Worm (Caenorhabditis elegans) whole organism, L1 larva: ENCODE measurements around the gene lec-2.

ENCODE experiments used
- C16A3.4 ChIP-seq: fragments of 150-350 bp; optimal IDR thresholded peaks from 2 replicates; lab custom pipeline; 2014; ENCODE audit warnings: missing biosample characterization, missing genetic modification characterization
- C34B4.2 ChIP-seq: sonication (generic microtip); optimal IDR thresholded peaks from 2 replicates; lab custom pipeline; 2017; ENCODE audit warnings: mild to moderate bottlenecking, missing genetic modification characterization, missing compliant biosample characterization
- Y116A8C.19 ChIP-seq: sonication (generic microtip); optimal IDR thresholded peaks from 2 replicates; lab custom pipeline; 2016; ENCODE audit warnings: missing compliant biosample characterization, missing genetic modification characterization, borderline replicate concordance
- alr-1 ChIP-seq: fragments of 200-800 bp; sonication (Bioruptor generic); optimal IDR thresholded peaks from 2 replicates; lab custom pipeline; 2018; ENCODE audit warnings: borderline replicate concordance, mild to moderate bottlenecking, missing genetic modification characterization, missing compliant biosample characterization
- aly-2 ChIP-seq: fragments of 150-350 bp; optimal IDR thresholded peaks from 2 replicates; lab custom pipeline; 2014; ENCODE audit warnings: missing biosample characterization, missing genetic modification characterization
- ceh-63 ChIP-seq: fragments of 200-800 bp; sonication (Bioruptor generic); optimal IDR thresholded peaks from 2 replicates; lab custom pipeline; 2018; ENCODE audit warnings: mild to moderate bottlenecking, missing genetic modification characterization, missing compliant biosample characterization
- ceh-82 ChIP-seq, 3 experiments: fragments of 150-350 bp in 1 of 3; sonication (generic microtip) in 2 of 3; optimal IDR thresholded peaks; 2 replicates each; lab custom pipeline; 2014 to 2017; ENCODE audit warnings: missing biosample characterization in 3 of 3, missing genetic modification characterization in 3 of 3
- ceh-88 ChIP-seq: fragments of 200-800 bp; sonication (Bioruptor generic); IDR thresholded peaks from 2 replicates; pipeline ENCODE4 v1.3.6; 2022; ENCODE audit warnings: missing genetic modification characterization, missing compliant biosample characterization
- efl-1 ChIP-seq, 4 experiments: fragments of 150-350 bp; optimal IDR thresholded peaks in 3 of 4; peaks in 1 of 4; 1 replicate in 1 of 4; 2 replicates in 3 of 4; lab custom pipeline; 2014; ENCODE audit warnings: missing biosample characterization in 2 of 4, missing genetic modification characterization in 2 of 4, missing genetic modification reagents in 2 of 4
- efl-3 ChIP-seq: fragments of 200-800 bp; sonication (Bioruptor generic); optimal IDR thresholded peaks from 2 replicates; lab custom pipeline; 2018; ENCODE audit warnings: mild to moderate bottlenecking, missing genetic modification characterization, missing compliant biosample characterization
- egl-13 ChIP-seq: sonication (generic microtip); optimal IDR thresholded peaks from 2 replicates; lab custom pipeline; 2016; ENCODE audit warnings: missing genotype, missing genetic modification reagents, missing genetic modification characterization, missing compliant biosample characterization
- egl-27 ChIP-seq, 2 experiments: fragments of 150-350 bp in 1 of 2; sonication (generic microtip); optimal IDR thresholded peaks; 3 replicates each; lab custom pipeline; 2017 to 2018; ENCODE audit warnings: missing biosample characterization in 2 of 2, missing genetic modification characterization in 2 of 2, missing genetic modification reagents in 2 of 2
- ets-5 ChIP-seq: fragments of 200-800 bp; sonication (Bioruptor generic); IDR thresholded peaks from 2 replicates; pipeline ENCODE4 v1.3.6; 2022; ENCODE audit warnings: missing genetic modification characterization, missing compliant biosample characterization
- fkh-8 ChIP-seq: sonication (generic microtip); optimal IDR thresholded peaks from 2 replicates; lab custom pipeline; 2016; ENCODE audit warnings: mild to moderate bottlenecking, missing genetic modification characterization, missing compliant biosample characterization
- hlh-4 ChIP-seq: sonication (generic microtip); optimal IDR thresholded peaks from 2 replicates; lab custom pipeline; 2016; ENCODE audit warnings: mild to moderate bottlenecking, missing genetic modification characterization, missing compliant biosample characterization
- hpl-2 ChIP-seq: fragments of 150-350 bp; optimal IDR thresholded peaks from 2 replicates; lab custom pipeline; 2014; ENCODE audit warnings: missing biosample characterization, missing genetic modification reagents, missing genetic modification characterization
- irx-1 ChIP-seq: sonication (generic microtip); optimal IDR thresholded peaks from 2 replicates; lab custom pipeline; 2016; ENCODE audit warnings: missing genetic modification characterization, missing compliant biosample characterization
- jun-1 ChIP-seq: fragments of 150-350 bp; optimal IDR thresholded peaks from 2 replicates; lab custom pipeline; 2014; ENCODE audit warnings: missing biosample characterization, missing genetic modification reagents, missing genetic modification characterization
- lin-13 ChIP-seq: fragments of 150-350 bp; optimal IDR thresholded peaks from 2 replicates; lab custom pipeline; 2014; ENCODE audit warnings: missing biosample characterization, missing genetic modification reagents, missing genetic modification characterization
- lin-14 ChIP-seq: fragments of 200-800 bp; sonication (Bioruptor generic); optimal IDR thresholded peaks from 2 replicates; lab custom pipeline; 2018; ENCODE audit warnings: mild to moderate bottlenecking, missing genetic modification characterization, moderate library complexity, missing compliant biosample characterization
- lin-15B ChIP-seq: fragments of 150-350 bp; sonication (generic microtip); optimal IDR thresholded peaks from 3 replicates; lab custom pipeline; 2014; ENCODE audit warnings: missing biosample characterization, missing genetic modification characterization
- lin-35 ChIP-seq, 2 experiments: fragments of 150-350 bp; optimal IDR thresholded peaks; 2 replicates each; lab custom pipeline; 2014; ENCODE audit warnings: missing biosample characterization in 2 of 2, missing genetic modification characterization in 2 of 2, missing genetic modification reagents in 2 of 2
- lin-39 ChIP-seq: fragments of 150-350 bp; optimal IDR thresholded peaks from 2 replicates; lab custom pipeline; 2014; ENCODE audit warnings: missing biosample characterization, missing genetic modification reagents, missing genetic modification characterization
- mef-2 ChIP-seq: fragments of 150-350 bp; optimal IDR thresholded peaks from 2 replicates; lab custom pipeline; 2014; ENCODE audit warnings: missing biosample characterization, missing genetic modification characterization
- mep-1 ChIP-seq: fragments of 150-350 bp; optimal IDR thresholded peaks from 2 replicates; lab custom pipeline; 2014; ENCODE audit warnings: missing biosample characterization, missing genetic modification characterization
- nhr-12 ChIP-seq: sonication (generic microtip); optimal IDR thresholded peaks from 2 replicates; lab custom pipeline; 2017; ENCODE audit warnings: missing biosample characterization, missing genetic modification characterization
- nhr-19 ChIP-seq: fragments of 200-800 bp; sonication (Bioruptor generic); conservative IDR thresholded peaks from 2 replicates; pipeline ENCODE4 v1.3.6; 2022; ENCODE audit warnings: missing genetic modification characterization, missing compliant biosample characterization
- nhr-47 ChIP-seq: sonication (generic microtip); optimal IDR thresholded peaks from 2 replicates; lab custom pipeline; 2016; ENCODE audit warnings: mild to moderate bottlenecking, missing genetic modification characterization, moderate library complexity, missing compliant biosample characterization
- nhr-76 ChIP-seq: sonication (generic microtip); optimal IDR thresholded peaks from 2 replicates; lab custom pipeline; 2017; ENCODE audit warnings: missing biosample characterization, missing genetic modification characterization
- nhr-85 ChIP-seq: sonication (generic microtip); peaks from one replicate; lab custom pipeline; 2016; ENCODE audit warnings: missing genetic modification characterization, inconsistent platforms, missing compliant biosample characterization
- nhr-90 ChIP-seq: sonication (generic microtip); optimal IDR thresholded peaks from 2 replicates; lab custom pipeline; 2016; ENCODE audit warnings: mild to moderate bottlenecking, missing genetic modification characterization, missing compliant biosample characterization; ENCODE audit not compliant: poor library complexity
- skn-1 ChIP-seq: fragments of 150-350 bp; optimal IDR thresholded peaks from 2 replicates; lab custom pipeline; 2014; ENCODE audit warnings: missing biosample characterization, missing genetic modification characterization
- sox-4 ChIP-seq: sonication (generic microtip); optimal IDR thresholded peaks from 2 replicates; lab custom pipeline; 2016; ENCODE audit warnings: missing genetic modification characterization, missing compliant biosample characterization
- sup-37 ChIP-seq: fragments of 200-800 bp; sonication (Bioruptor generic); optimal IDR thresholded peaks from 2 replicates; lab custom pipeline; 2018; ENCODE audit warnings: mild to moderate bottlenecking, missing genetic modification characterization, missing compliant biosample characterization
- tbx-2 ChIP-seq: sonication (generic microtip); optimal IDR thresholded peaks from 2 replicates; lab custom pipeline; 2016; ENCODE audit warnings: missing genetic modification characterization, missing compliant biosample characterization
- unc-130 ChIP-seq: fragments of 150-350 bp; optimal IDR thresholded peaks from 2 replicates; lab custom pipeline; 2017; ENCODE audit warnings: missing biosample characterization, missing genetic modification characterization, inconsistent platforms
- unc-62 ChIP-seq: fragments of 150-350 bp; optimal IDR thresholded peaks from 2 replicates; lab custom pipeline; 2014; ENCODE audit warnings: missing biosample characterization, missing genetic modification reagents, missing genetic modification characterization
- unc-86 ChIP-seq: sonication (generic microtip); optimal IDR thresholded peaks from 2 replicates; lab custom pipeline; 2016; ENCODE audit warnings: missing genetic modification characterization, missing compliant biosample characterization
- unc-98 ChIP-seq: fragments of 200-800 bp; sonication (Bioruptor generic); IDR thresholded peaks from 2 replicates; pipeline ENCODE4 v1.3.6; 2022; ENCODE audit warnings: missing genetic modification characterization, missing compliant biosample characterization
- zag-1 ChIP-seq: fragments of 150-350 bp; optimal IDR thresholded peaks from 2 replicates; lab custom pipeline; 2014; ENCODE audit warnings: missing biosample characterization, missing genetic modification characterization
- zip-4 ChIP-seq: fragments of 200-800 bp; sonication (Bioruptor generic); optimal IDR thresholded peaks from 2 replicates; lab custom pipeline; 2018; ENCODE audit warnings: mild to moderate bottlenecking, missing genetic modification characterization, moderate library complexity, missing compliant biosample characterization
- ztf-4 ChIP-seq: fragments of 150-350 bp; optimal IDR thresholded peaks from 2 replicates; lab custom pipeline; 2014; ENCODE audit warnings: missing biosample characterization, missing genetic modification characterization

lec-2 gene

DNA sequence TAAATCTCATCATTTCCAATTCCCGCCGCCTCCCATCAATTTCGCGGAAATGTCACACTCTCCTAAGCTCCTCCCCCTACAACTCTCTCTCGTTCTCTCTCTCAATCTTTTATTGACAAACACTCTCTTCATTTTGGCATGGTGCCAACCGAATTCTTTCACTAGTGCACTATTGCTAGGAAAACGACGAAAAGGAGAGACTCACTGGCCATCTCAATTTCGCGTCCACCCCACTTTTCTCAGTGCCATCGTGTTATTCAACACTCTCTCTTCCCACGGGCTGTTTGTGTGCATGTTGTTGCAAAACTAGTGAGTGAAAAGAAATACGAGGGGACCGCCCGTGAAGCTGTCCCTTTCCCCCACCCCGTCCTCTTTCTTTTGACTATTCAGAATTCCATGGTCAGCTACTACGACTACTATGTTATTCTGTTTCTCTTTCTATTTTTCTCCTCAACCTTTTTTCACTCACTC, 31.1 kb downstream of the lec-2 start (continued):
- TF ChIP-seq nhr-47 (tag; lab: Kevin White, UChicago) = peak; percentile 67
- no peak for TF ChIP-seq Y116A8C.19
- no peak for TF ChIP-seq nhr-76 (tag; lab: Kevin White, UChicago)
- TF ChIP-seq C34B4.2 (tag; lab: Kevin White, UChicago) = no peak
- no peak for TF ChIP-seq hlh-4
- no peak for TF ChIP-seq nhr-90
- no peak for TF ChIP-seq lin-39 (tag; lab: Kevin White, UChicago)
- no peak for TF ChIP-seq unc-62 (GFP tag; lab: Kevin White, UChicago)
- TF ChIP-seq egl-27 (tag; optimal IDR thresholded peaks at IDR 0.05; lab: Kevin White, UChicago) = peak; percentile 32 to 43
- peak; percentile 84 for TF ChIP-seq egl-13 (tag; lab: Kevin White, UChicago)
- peak in 1 of 2 experiments; percentile 61 for TF ChIP-seq lin-35 (GFP tag; optimal IDR thresholded peaks at IDR 0.05; lab: Kevin White, UChicago)
- peak; percentile 55 for TF ChIP-seq mep-1 (tag; lab: Kevin White, UChicago)
- TF ChIP-seq unc-130 (tag; lab: Kevin White, UChicago) = peak; percentile 28
- TF ChIP-seq ztf-4 (tag; lab: Kevin White, UChicago) = peak; percentile 15
- no peak for TF ChIP-seq nhr-12 (tag; lab: Kevin White, UChicago)
- TF ChIP-seq sup-37 = no peak
- peak; percentile 75 for TF ChIP-seq nhr-85 (tag; lab: Kevin White, UChicago)
- no peak for TF ChIP-seq aly-2
- TF ChIP-seq zag-1 (tag; lab: Kevin White, UChicago) = peak; percentile 3
- TF ChIP-seq ets-5 (GFP tag; lab: Robert Waterston, UW) = no peak
- TF ChIP-seq sox-4 (tag; lab: Kevin White, UChicago) = no peak
- TF ChIP-seq irx-1 (tag; lab: Kevin White, UChicago) = peak; percentile 49
- peak; percentile 73 for TF ChIP-seq unc-86 (tag; lab: Kevin White, UChicago)
- peak in 2 of 3 experiments; percentile 2 to 25 for TF ChIP-seq ceh-82 (tag; optimal IDR thresholded peaks at IDR 0.05; lab: Kevin White, UChicago)
- no peak for TF ChIP-seq unc-98 (GFP tag; lab: Robert Waterston, UW)
- peak; percentile 14; the same call in 1 of the 2 replicates for TF ChIP-seq ceh-88 (GFP tag; lab: Robert Waterston, UW)
- TF ChIP-seq alr-1 (tag; lab: Kevin White, UChicago) = no peak
- no peak for TF ChIP-seq jun-1
- no peak for TF ChIP-seq ceh-63 (GFP tag; lab: Kevin White, UChicago)
- no peak for TF ChIP-seq skn-1 (tag; lab: Kevin White, UChicago)
- TF ChIP-seq hpl-2 = no peak
- TF ChIP-seq C16A3.4 (tag; lab: Kevin White, UChicago) = peak; percentile 45

DNA sequence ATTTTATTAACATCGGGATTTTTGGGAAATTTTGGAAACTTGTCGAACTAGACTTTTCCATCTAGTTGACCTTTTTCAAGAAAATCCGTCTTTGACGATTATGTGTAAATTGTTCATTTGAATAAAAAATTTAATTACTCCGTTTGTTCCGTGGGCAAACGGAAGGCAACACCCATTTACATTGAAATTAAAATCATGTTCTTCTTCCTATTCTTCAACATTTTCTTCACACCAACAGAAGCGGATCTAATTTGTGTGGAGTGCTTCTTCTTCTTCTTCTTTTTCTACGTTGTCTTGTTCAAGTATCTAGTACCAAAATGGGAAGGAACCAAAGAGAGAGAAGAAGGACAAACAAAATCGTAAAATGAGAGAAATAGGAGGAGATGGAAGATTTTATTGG, 33.5 kb downstream of the lec-2 start:
- no peak for TF ChIP-seq lin-15B (tag; lab: Kevin White, UChicago)
- TF ChIP-seq lin-14 (GFP tag; lab: Kevin White, UChicago) = peak; percentile 23
- TF ChIP-seq, all 84 proteins: peak for 1

DNA sequence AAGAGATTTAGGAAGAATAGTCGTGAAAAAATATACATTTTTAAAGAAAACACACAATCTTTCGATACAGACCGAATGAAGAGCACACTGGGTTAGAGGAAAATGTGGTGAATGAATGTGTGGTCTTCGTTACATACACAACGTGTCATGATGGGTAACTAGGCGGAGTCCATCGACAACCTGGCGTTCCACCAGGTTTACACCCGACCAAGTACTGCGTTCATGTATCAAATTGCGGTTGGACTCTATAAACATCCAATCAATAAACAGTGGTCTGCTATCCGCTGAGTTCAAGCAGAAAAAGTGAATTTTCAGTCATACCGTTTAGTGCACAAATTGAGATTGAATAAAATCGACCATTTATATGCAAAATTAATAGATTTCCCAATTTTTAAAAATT, 34.2 kb downstream of the lec-2 start, which contains the start of gene sdz-38:
sdz-38 (minus strand) TSS at position 101 of the 400 bp plus-strand sequence.
- TF ChIP-seq irx-1 (tag; lab: Kevin White, UChicago) (no peak), nhr-85 (tag; lab: Kevin White, UChicago) (no peak), nhr-19 (GFP tag; lab: Robert Waterston, UW) (no peak), tbx-2 (tag; lab: Kevin White, UChicago) (no peak), skn-1 (tag; lab: Kevin White, UChicago) (no peak), mef-2 (no peak), sup-37 (no peak)

ce11 chrII:9980077-9980631, 35.8 kb downstream of the lec-2 start, which contains the start of gene ZK892.6:
TSS of gene ZK892.6 (minus strand) at chrII:9980127.
- TF ChIP-seq mef-2 = no peak
- TF ChIP-seq fkh-8 (tag; lab: Kevin White, UChicago) = no peak
- no peak for TF ChIP-seq C34B4.2 (tag; lab: Kevin White, UChicago)
- TF ChIP-seq zip-4 (GFP tag; lab: Kevin White, UChicago) = no peak
- TF ChIP-seq unc-62 (GFP tag; lab: Kevin White, UChicago) = no peak
- TF ChIP-seq efl-3 (GFP tag; lab: Kevin White, UChicago) = no peak
- no peak for TF ChIP-seq efl-1 (optimal IDR thresholded peaks at IDR 0.05; lab: Kevin White, UChicago)
- no peak for TF ChIP-seq efl-1 (GFP tag; optimal IDR thresholded peaks at IDR 0.05 in 1 of 2; lab: Kevin White, UChicago)
- no peak for TF ChIP-seq sup-37
- no peak for TF ChIP-seq lin-13 (GFP tag; lab: Kevin White, UChicago)
- TF ChIP-seq egl-27 (tag; optimal IDR thresholded peaks at IDR 0.05; lab: Kevin White, UChicago) = no peak
